Fruit fly (Drosophila melanogaster) whole organism, embryonic: ENCODE results near the gene CG7080.

Source experiments
- BtbVII ChIP-seq: fragments of 200-800 bp; sonication (Bioruptor generic); optimal IDR thresholded peaks from 3 replicates; lab custom pipeline; 2017; ENCODE audit warnings: missing biosample characterization, mild to moderate bottlenecking, missing genetic modification characterization
- CG10147 ChIP-seq: fragments of 200-800 bp; sonication (Bioruptor generic); optimal IDR thresholded peaks from 2 replicates; lab custom pipeline; 2019; ENCODE audit warnings: missing biosample characterization, mild to moderate bottlenecking, missing genetic modification characterization, moderate library complexity
- CG10267 ChIP-seq: fragments of 200-800 bp; sonication (Bioruptor generic); optimal IDR thresholded peaks from 2 replicates; lab custom pipeline; 2018; ENCODE audit warnings: missing biosample characterization, mild to moderate bottlenecking, missing genetic modification characterization, moderate library complexity
- CG12769 ChIP-seq: fragments of 200-800 bp; sonication (Bioruptor generic); optimal IDR thresholded peaks from 2 replicates; lab custom pipeline; 2019; ENCODE audit warnings: missing biosample characterization, mild to moderate bottlenecking, missing genetic modification characterization, moderate library complexity
- CG13123 ChIP-seq: fragments of 200-800 bp; sonication (Bioruptor generic); optimal IDR thresholded peaks from 2 replicates; lab custom pipeline; 2016; ENCODE audit warnings: missing biosample characterization, missing genetic modification characterization
- CG13424 ChIP-seq: fragments of 200-800 bp; sonication (Bioruptor generic); optimal IDR thresholded peaks from 2 replicates; lab custom pipeline; 2019; ENCODE audit warnings: missing biosample characterization, mild to moderate bottlenecking, missing genetic modification characterization, moderate library complexity
- CG13624 ChIP-seq: fragments of 200-800 bp; sonication (Bioruptor generic); optimal IDR thresholded peaks from 2 replicates; lab custom pipeline; 2016; ENCODE audit warnings: missing biosample characterization, missing genetic modification characterization
- CG13775 ChIP-seq: fragments of 200-800 bp; sonication (Bioruptor generic); optimal IDR thresholded peaks from 3 replicates; lab custom pipeline; 2017; ENCODE audit warnings: missing biosample characterization, mild to moderate bottlenecking, missing genetic modification characterization
- CG14014 ChIP-seq: fragments of 200-800 bp; sonication (Bioruptor generic); IDR thresholded peaks from 2 replicates; pipeline ENCODE4 v1.3.6; 2022; ENCODE audit warnings: missing biosample characterization, missing genetic modification characterization
- CG14050 ChIP-seq: fragments of 200-800 bp; sonication (Bioruptor generic); IDR thresholded peaks from 3 replicates; pipeline ENCODE4 v1.3.6; 2022; ENCODE audit warnings: missing biosample characterization, missing genetic modification characterization
- CG17612 ChIP-seq: fragments of 200-800 bp; sonication (Bioruptor generic); IDR thresholded peaks from 2 replicates; pipeline ENCODE4 v1.3.6; 2022; ENCODE audit warnings: missing biosample characterization, missing genetic modification characterization
- CG17829 ChIP-seq: fragments of 200-800 bp; optimal IDR thresholded peaks from 2 replicates; lab custom pipeline; 2019; ENCODE audit warnings: missing biosample characterization, mild to moderate bottlenecking, missing genetic modification characterization, moderate library complexity
- CG18011 ChIP-seq: fragments of 200-800 bp; sonication (Bioruptor generic); optimal IDR thresholded peaks from 2 replicates; lab custom pipeline; 2017; ENCODE audit warnings: missing biosample characterization, missing genetic modification characterization, mild to moderate bottlenecking, moderate library complexity, missing genotype
- CG18619 ChIP-seq: fragments of 200-800 bp; sonication (Bioruptor generic); optimal IDR thresholded peaks from 3 replicates; lab custom pipeline; 2017; ENCODE audit warnings: missing biosample characterization, mild to moderate bottlenecking, missing genetic modification characterization
- CG31365 ChIP-seq: fragments of 200-800 bp; sonication (Bioruptor generic); optimal IDR thresholded peaks from 2 replicates; lab custom pipeline; 2018; ENCODE audit warnings: missing biosample characterization, mild to moderate bottlenecking, missing genetic modification characterization
- CG3726 ChIP-seq: fragments of 200-800 bp; sonication (Bioruptor generic); IDR thresholded peaks from 3 replicates; pipeline ENCODE4, ENCODE4 v1.3.6; 2022; ENCODE audit warnings: missing biosample characterization, missing genetic modification characterization
- CG4360 ChIP-seq: fragments of 200-800 bp; sonication (Bioruptor generic); IDR thresholded peaks from 2 replicates; pipeline ENCODE4 v1.3.6; 2022; ENCODE audit warnings: missing biosample characterization, missing genetic modification characterization
- CG6272 ChIP-seq: fragments of 200-800 bp; sonication (Bioruptor generic); IDR thresholded peaks from 2 replicates; pipeline ENCODE4 v1.3.6; 2022; ENCODE audit warnings: missing biosample characterization, missing genetic modification characterization
- CG9817 ChIP-seq: fragments of 200-800 bp; sonication (Bioruptor generic); optimal IDR thresholded peaks from 2 replicates; lab custom pipeline; 2018; ENCODE audit warnings: missing biosample characterization, mild to moderate bottlenecking, missing genetic modification characterization, moderate library complexity
- D19A ChIP-seq: fragments of 200-800 bp; optimal IDR thresholded peaks from 3 replicates; lab custom pipeline; 2019; ENCODE audit warnings: missing biosample characterization, mild to moderate bottlenecking, missing genetic modification characterization, moderate library complexity
- D19B ChIP-seq: fragments of 200-800 bp; sonication (Bioruptor generic); optimal IDR thresholded peaks from 2 replicates; lab custom pipeline; 2017; ENCODE audit warnings: missing biosample characterization, mild to moderate bottlenecking, missing genetic modification characterization
- Dad ChIP-seq: fragments of 200-800 bp; sonication (Bioruptor generic); optimal IDR thresholded peaks from 3 replicates; lab custom pipeline; 2016; ENCODE audit warnings: missing biosample characterization, missing genetic modification characterization
- Dbx ChIP-seq: fragments of 200-800 bp; sonication (Bioruptor generic); IDR thresholded peaks from 3 replicates; pipeline ENCODE4 v1.3.6; 2022; ENCODE audit warnings: missing biosample characterization, missing genetic modification characterization
- E2f1 ChIP-seq: fragments of 200-800 bp; sonication (Bioruptor generic); IDR thresholded peaks from 2 replicates; pipeline ENCODE4 v1.3.6; 2022; ENCODE audit warnings: missing biosample characterization, missing genetic modification characterization
- HLHmδ ChIP-seq: fragments of 200-800 bp; sonication (Bioruptor generic); optimal IDR thresholded peaks from 2 replicates; lab custom pipeline; 2018; ENCODE audit warnings: missing biosample characterization, mild to moderate bottlenecking, missing genetic modification characterization, moderate library complexity
- HmgZ ChIP-seq: fragments of 200-800 bp; sonication (Bioruptor generic); optimal IDR thresholded peaks from 2 replicates; lab custom pipeline; 2018; ENCODE audit warnings: missing biosample characterization, mild to moderate bottlenecking, missing genetic modification characterization
- Hmr ChIP-seq: fragments of 200-800 bp; sonication (Bioruptor generic); optimal IDR thresholded peaks from 3 replicates; lab custom pipeline; 2017; ENCODE audit warnings: mild to moderate bottlenecking, missing biosample characterization, missing genetic modification reagents, missing genetic modification characterization
- Rx ChIP-seq: fragments of 200-800 bp; sonication (Bioruptor generic); IDR thresholded peaks from 2 replicates; pipeline ENCODE4 v1.3.6; 2022; ENCODE audit warnings: missing biosample characterization, missing genetic modification characterization
- Sin3A ChIP-seq: fragments of >200 bp; optimal IDR thresholded peaks from 2 replicates; lab custom pipeline; 2018
- Xbp1 ChIP-seq: fragments of 200-800 bp; sonication (Bioruptor generic); optimal IDR thresholded peaks from 3 replicates; lab custom pipeline; 2016; ENCODE audit warnings: missing biosample characterization, mild to moderate bottlenecking, missing genetic modification characterization
- ase ChIP-seq: fragments of 200-800 bp; sonication (Bioruptor generic); IDR thresholded peaks from 3 replicates; pipeline ENCODE4 v1.3.6; 2022; ENCODE audit warnings: missing biosample characterization, missing genetic modification characterization
- chn ChIP-seq: fragments of 200-800 bp; sonication (Bioruptor generic); optimal IDR thresholded peaks from 2 replicates; lab custom pipeline; 2016; ENCODE audit warnings: missing biosample characterization, missing genetic modification characterization
- crol ChIP-seq: fragments of 200-800 bp; sonication (Bioruptor generic); IDR thresholded peaks from 2 replicates; pipeline ENCODE4 v1.3.6; 2022; ENCODE audit warnings: missing biosample characterization, missing genetic modification characterization
- disco-r ChIP-seq: fragments of 200-800 bp; sonication (Bioruptor generic); optimal IDR thresholded peaks from 2 replicates; lab custom pipeline; 2016; ENCODE audit warnings: missing biosample characterization, missing genetic modification characterization
- exex ChIP-seq: fragments of 200-800 bp; sonication (Bioruptor generic); optimal IDR thresholded peaks from 4 replicates; lab custom pipeline; 2018; ENCODE audit warnings: missing biosample characterization, mild to moderate bottlenecking, missing genetic modification characterization, moderate library complexity
- gem ChIP-seq: fragments of 200-800 bp; sonication (Bioruptor generic); optimal IDR thresholded peaks from 2 replicates; lab custom pipeline; 2019; ENCODE audit warnings: missing biosample characterization, mild to moderate bottlenecking, missing genetic modification characterization, moderate library complexity
- gfzf ChIP-seq: fragments of 200-800 bp; sonication (Bioruptor generic); optimal IDR thresholded peaks from 2 replicates; lab custom pipeline; 2016; ENCODE audit warnings: missing biosample characterization, mild to moderate bottlenecking, missing genetic modification characterization, moderate library complexity
- hth ChIP-seq: fragments of >200 bp; optimal IDR thresholded peaks from 2 replicates; lab custom pipeline; 2017; ENCODE audit warnings: inconsistent platforms
- inv ChIP-seq: fragments of 200-800 bp; sonication (Bioruptor generic); IDR thresholded peaks from 2 replicates; pipeline ENCODE4 v1.3.6; 2022; ENCODE audit warnings: missing biosample characterization, missing genetic modification characterization; ENCODE audit not compliant: partially characterized antibody
- ken ChIP-seq: fragments of 200-800 bp; sonication (Bioruptor generic); IDR thresholded peaks from 3 replicates; pipeline ENCODE4 v1.3.6; 2022; ENCODE audit warnings: missing biosample characterization, missing genetic modification characterization
- mld ChIP-seq: fragments of 200-800 bp; sonication (Bioruptor generic); IDR thresholded peaks from 3 replicates; pipeline ENCODE4 v1.3.6; 2022; ENCODE audit warnings: missing biosample characterization, missing genetic modification characterization; ENCODE audit not compliant: partially characterized antibody
- nom ChIP-seq: fragments of 200-800 bp; sonication (Bioruptor generic); optimal IDR thresholded peaks from 2 replicates; lab custom pipeline; 2017; ENCODE audit warnings: missing biosample characterization, missing genetic modification characterization, mild to moderate bottlenecking, moderate library complexity, missing genetic modification reagents
- pho ChIP-seq: fragments of 200-800 bp; sonication (Bioruptor generic); optimal IDR thresholded peaks from 2 replicates; lab custom pipeline; 2016; ENCODE audit warnings: missing biosample characterization, missing genetic modification characterization
- sim ChIP-seq: fragments of 200-800 bp; sonication (Bioruptor generic); IDR thresholded peaks from 2 replicates; pipeline ENCODE4 v1.3.6; 2022; ENCODE audit warnings: missing biosample characterization, missing genetic modification characterization
- sisA ChIP-seq: fragments of 200-800 bp; sonication (Bioruptor generic); IDR thresholded peaks from 2 replicates; pipeline ENCODE4 v1.3.6; 2022; ENCODE audit warnings: missing biosample characterization, missing genetic modification characterization
- slou ChIP-seq: fragments of 200-800 bp; sonication (Bioruptor generic); optimal IDR thresholded peaks from 3 replicates; lab custom pipeline; 2016; ENCODE audit warnings: missing biosample characterization, missing genetic modification characterization
- sug ChIP-seq: fragments of 200-800 bp; optimal IDR thresholded peaks from 2 replicates; lab custom pipeline; 2019; ENCODE audit warnings: missing biosample characterization, mild to moderate bottlenecking, missing genetic modification characterization, moderate library complexity
- tap ChIP-seq: fragments of 200-800 bp; optimal IDR thresholded peaks from 3 replicates; lab custom pipeline; 2019; ENCODE audit warnings: missing biosample characterization, mild to moderate bottlenecking, missing genetic modification characterization, moderate library complexity
- vfl ChIP-seq: fragments of 200-800 bp; sonication (Bioruptor generic); optimal IDR thresholded peaks from 2 replicates; lab custom pipeline; 2016; ENCODE audit warnings: missing biosample characterization, missing genetic modification characterization

CG7080 gene

dm6 chr3R:22367126-22368076, 38.3 kb downstream of the CG7080 start, which contains the start of the genes Polr3F and PyK (continued):
- no peak for TF ChIP-seq HmgZ (tag; lab: Kevin White, UChicago)
- peak; percentile 7 for TF ChIP-seq CG9817 (tag; lab: Kevin White, UChicago)
- no peak for TF ChIP-seq CG31365 (tag; lab: Kevin White, UChicago)
- TF ChIP-seq exex (tag; lab: Kevin White, UChicago), result peak; percentile 10
- peak; percentile 18 for TF ChIP-seq Sin3A (lab: Kevin White, UChicago)
- TF ChIP-seq CG13424 (tag; lab: Kevin White, UChicago), result peak; percentile 46
- TF ChIP-seq D19B, result peak; percentile 6
- no peak for TF ChIP-seq sisA (GFP tag; lab: Robert Waterston, UW)
- TF ChIP-seq CG13624, result no peak
- TF ChIP-seq crol (GFP tag; lab: Robert Waterston, UW), result no peak
- TF ChIP-seq E2f1 (GFP tag; lab: Robert Waterston, UW), result no peak
- no peak for TF ChIP-seq slou (GFP tag; lab: Kevin White, UChicago)
- TF ChIP-seq CG10147 (GFP tag; lab: Kevin White, UChicago), result peak; percentile 14
- TF ChIP-seq sug (tag; lab: Kevin White, UChicago), result peak; percentile 44
- TF ChIP-seq ase, result no peak
- no peak for TF ChIP-seq CG3726 (GFP tag; lab: Robert Waterston, UW)
- no peak for TF ChIP-seq BtbVII (GFP tag; lab: Kevin White, UChicago)
- 0 out of 3 replicates have a peak, but pooled peaks have one; percentile 24 for TF ChIP-seq mld
- no peak for TF ChIP-seq inv
- no peak for TF ChIP-seq nom
- TF ChIP-seq Hmr, result peak; percentile 51
- no peak for TF ChIP-seq sim (GFP tag; lab: Robert Waterston, UW)
- no peak for TF ChIP-seq CG17612 (GFP tag; lab: Robert Waterston, UW)
- TF ChIP-seq CG17829 (tag; lab: Kevin White, UChicago), result peak; percentile 26
- TF ChIP-seq gem, result peak; percentile 59
- no peak for TF ChIP-seq hth (lab: Kevin White, UChicago)
- peak; percentile 60 for TF ChIP-seq CG10267 (tag; lab: Kevin White, UChicago)
- no peak for TF ChIP-seq chn (GFP tag; lab: Kevin White, UChicago)
- peak; percentile 30 for TF ChIP-seq Xbp1
- TF ChIP-seq HLHmδ (GFP tag; lab: Kevin White, UChicago), result no peak
- TF ChIP-seq vfl, result no peak
- TF ChIP-seq CG18619 (GFP tag; lab: Kevin White, UChicago), result no peak
- peak; percentile 40 for TF ChIP-seq CG13775 (GFP tag; lab: Kevin White, UChicago)
- TF ChIP-seq D19A (tag; lab: Kevin White, UChicago), result peak; percentile 7
- TF ChIP-seq disco-r (GFP tag; lab: Kevin White, UChicago), result no peak
- TF ChIP-seq gfzf, result peak; percentile 79
- no peak for TF ChIP-seq Dbx
- no peak for TF ChIP-seq CG4360
- TF ChIP-seq tap (tag; lab: Kevin White, UChicago), result no peak
- no peak for TF ChIP-seq Rx (GFP tag; lab: Robert Waterston, UW)
- no peak for TF ChIP-seq CG14050 (GFP tag; lab: Robert Waterston, UW)
- no peak for TF ChIP-seq CG18011
- TF ChIP-seq CG12769 (tag; lab: Kevin White, UChicago), result no peak
- no peak for TF ChIP-seq ken (GFP tag; lab: Robert Waterston, UW)
- no peak for TF ChIP-seq CG6272 (GFP tag; lab: Robert Waterston, UW)
- no peak for TF ChIP-seq CG13123
- peak; percentile 48; the same call in 1 of the 2 replicates for TF ChIP-seq CG14014 (GFP tag; lab: Robert Waterston, UW)
- TF ChIP-seq Dad (GFP tag; lab: Kevin White, UChicago), result peak; percentile 8
- TF ChIP-seq pho (GFP tag; lab: Kevin White, UChicago), result peak; percentile 25
